Worm (Caenorhabditis elegans) whole organism, midembryonic: Measurements from ENCODE around the gene ikke-1.
"Not testable (repeated sequence)": the region's sequence is repeated elsewhere in the genome, so short reads cannot be mapped to it uniquely, and the experiment has no call there.

ENCODE experiments used
- T22C8.4 ChIP-seq: fragments of 200-800 bp; sonication (Bioruptor generic); IDR thresholded peaks from 2 replicates; pipeline ENCODE4 v1.3.6; 2022; ENCODE audit warnings: missing genetic modification characterization, missing compliant biosample characterization
- cog-1 ChIP-seq: sonication (generic microtip); optimal IDR thresholded peaks from 2 replicates; lab custom pipeline; 2016; ENCODE audit warnings: missing genetic modification characterization, missing compliant biosample characterization
- flt-1 ChIP-seq: fragments of 200-800 bp; sonication (Bioruptor generic); IDR thresholded peaks from 2 replicates; pipeline ENCODE4 v1.3.6; 2022; ENCODE audit warnings: missing genetic modification characterization, missing compliant biosample characterization
- klf-2 ChIP-seq: fragments of 200-800 bp; sonication (Bioruptor generic); conservative IDR thresholded peaks from 2 replicates; pipeline ENCODE4 v1.3.6; 2022; ENCODE audit warnings: missing genetic modification reagents, missing genetic modification characterization, missing compliant biosample characterization
- med-1 ChIP-seq: sonication (generic microtip); optimal IDR thresholded peaks from 2 replicates; lab custom pipeline; 2017; ENCODE audit warnings: missing genetic modification characterization, mild to moderate bottlenecking, missing compliant biosample characterization, antibody characterized with exemption, missing genetic modification reagents; ENCODE audit not compliant: insufficient read depth
- ref-1 ChIP-seq: fragments of 200-800 bp; sonication (Bioruptor generic); conservative IDR thresholded peaks from 2 replicates; pipeline ENCODE4 v1.3.6; 2022; ENCODE audit warnings: missing genetic modification reagents, missing genetic modification characterization, missing compliant biosample characterization
- tab-1 ChIP-seq: fragments of 200-800 bp; sonication (Bioruptor generic); IDR thresholded peaks from 2 replicates; pipeline ENCODE4 v1.3.6; 2022; ENCODE audit warnings: missing genetic modification characterization, missing compliant biosample characterization
- ztf-23 ChIP-seq: fragments of 200-800 bp; sonication (Bioruptor generic); IDR thresholded peaks from 2 replicates; pipeline ENCODE4 v1.3.6; 2022; ENCODE audit warnings: missing genetic modification reagents, missing genetic modification characterization, missing compliant biosample characterization
- ztf-29 ChIP-seq: fragments of 200-800 bp; sonication (Bioruptor generic); IDR thresholded peaks from 2 replicates; pipeline ENCODE4 v1.3.6; 2022; ENCODE audit warnings: missing genetic modification reagents, missing genetic modification characterization, missing compliant biosample characterization

ikke-1 gene

ce11 chrIII:9023601-9024000 lies 26.9 kb downstream of the ikke-1 start:
- TF ChIP-seq med-1 (GFP tag; lab: Kevin White, UChicago): no peak
- no peak for TF ChIP-seq T22C8.4
- no peak for TF ChIP-seq flt-1
- no peak for TF ChIP-seq ztf-23 (GFP tag; lab: Robert Waterston, UW)
- TF ChIP-seq klf-2: no peak
- TF ChIP-seq ztf-29 (GFP tag; lab: Robert Waterston, UW): no peak
- no peak for TF ChIP-seq ref-1
- no peak for TF ChIP-seq tab-1 (GFP tag; lab: Robert Waterston, UW)

ce11 chrIII:9022535-9022934 lies 28.0 kb downstream of the ikke-1 start, which contains the start of gene F59B2.14:
TSS of gene F59B2.14 (minus strand) at chrIII:9022635.
- TF ChIP-seq ztf-29 (GFP tag; lab: Robert Waterston, UW) (no peak), ztf-23 (GFP tag; lab: Robert Waterston, UW) (no peak), T22C8.4 (no peak), ref-1 (no peak), tab-1 (GFP tag; lab: Robert Waterston, UW) (no peak)

ce11 chrIII:9017181-9017651 lies 33.3 kb downstream of the ikke-1 start, which contains the start of gene F59B2.12:
TSS of gene F59B2.12 (plus strand) at chrIII:9017601.
- TF ChIP-seq med-1 (GFP tag; lab: Kevin White, UChicago) (no peak), ref-1 (no peak), cog-1 (no peak), klf-2 (no peak), T22C8.4 (no peak), ztf-29 (GFP tag; lab: Robert Waterston, UW) (no peak), ztf-23 (GFP tag; lab: Robert Waterston, UW) (no peak)

ce11 chrIII:9012309-9012708 lies 38.2 kb downstream of the ikke-1 start, which contains the start of gene F59B2.9:
TSS of gene F59B2.9 (minus strand) at chrIII:9012409.
- TF ChIP-seq cog-1 (no peak), klf-2 (no peak), ref-1 (no peak), flt-1 (no peak), tab-1 (GFP tag; lab: Robert Waterston, UW) (no peak), ztf-29 (GFP tag; lab: Robert Waterston, UW) (no peak), med-1 (GFP tag; lab: Kevin White, UChicago) (no peak), T22C8.4 (no peak), ztf-23 (GFP tag; lab: Robert Waterston, UW) (no peak)

- TF ChIP-seq ztf-29 (GFP tag; lab: Robert Waterston, UW) (peak; percentile 23; the same call in 1 of the 2 replicates), tab-1 (GFP tag; lab: Robert Waterston, UW) (no peak), flt-1 (0 out of 2 replicates have a peak, but pooled peaks have one; percentile 54), T22C8.4 (no peak)
These were observed 40.5 kb downstream of the ikke-1 start, which contains the start of gene F59B2.8 for ce11 chrIII:9010047-9010446. TSS of gene F59B2.8 (minus strand) at chrIII:9010197.

- TF ChIP-seq tab-1 (GFP tag; lab: Robert Waterston, UW): 0 out of 2 replicates have a peak, but pooled peaks have one; percentile 7
- no peak for TF ChIP-seq T22C8.4
- TF ChIP-seq cog-1: peak; percentile 20
These were observed 43.3 kb downstream of the ikke-1 start for ce11 chrIII:9007183-9007582.

- TF ChIP-seq ztf-29 (GFP tag; lab: Robert Waterston, UW); tab-1 (GFP tag; lab: Robert Waterston, UW); flt-1: not testable (repeated sequence)
These were observed 44.6 kb downstream of the ikke-1 start, which contains the start of gene rab-6.1 for ce11 chrIII:9005905-9006372. TSS of gene rab-6.1 (minus strand) at chrIII:9005955.

ce11 chrIII:9004658-9005057 lies 45.8 kb downstream of the ikke-1 start:
- no peak for TF ChIP-seq ztf-29 (GFP tag; lab: Robert Waterston, UW)
- no peak for TF ChIP-seq med-1 (GFP tag; lab: Kevin White, UChicago)
- no peak for TF ChIP-seq T22C8.4
- TF ChIP-seq flt-1: no peak
- no peak for TF ChIP-seq tab-1 (GFP tag; lab: Robert Waterston, UW)
- TF ChIP-seq ztf-23 (GFP tag; lab: Robert Waterston, UW): no peak

ce11 chrIII:9002545-9002944 lies 48.0 kb downstream of the ikke-1 start, which contains the start of the genes F59B2.15 and zif-1:
TSS of gene F59B2.15 (minus strand) at chrIII:9002645.
TSS of gene zif-1 (plus strand) at chrIII:9002779.
- no peak for TF ChIP-seq flt-1
- TF ChIP-seq ref-1: no peak
- TF ChIP-seq T22C8.4: no peak
- no peak for TF ChIP-seq med-1 (GFP tag; lab: Kevin White, UChicago)
- TF ChIP-seq tab-1 (GFP tag; lab: Robert Waterston, UW): no peak
- no peak for TF ChIP-seq ztf-23 (GFP tag; lab: Robert Waterston, UW)
- no peak for TF ChIP-seq ztf-29 (GFP tag; lab: Robert Waterston, UW)
- no peak for TF ChIP-seq cog-1
- no peak for TF ChIP-seq klf-2

ce11 chrIII:9001899-9002298 lies 48.6 kb downstream of the ikke-1 start, which contains the start of gene rpn-6.2:
TSS of gene rpn-6.2 (minus strand) at chrIII:9001999.
- TF ChIP-seq tab-1 (GFP tag; lab: Robert Waterston, UW): no peak
- TF ChIP-seq T22C8.4: no peak
- no peak for TF ChIP-seq klf-2
- no peak for TF ChIP-seq ztf-29 (GFP tag; lab: Robert Waterston, UW)
- no peak for TF ChIP-seq flt-1
- TF ChIP-seq ztf-23 (GFP tag; lab: Robert Waterston, UW): no peak
- TF ChIP-seq ref-1: no peak
- TF ChIP-seq med-1 (GFP tag; lab: Kevin White, UChicago): no peak
- TF ChIP-seq cog-1: no peak

- TF ChIP-seq ztf-29 (GFP tag; lab: Robert Waterston, UW) (no peak), ztf-23 (GFP tag; lab: Robert Waterston, UW) (0 out of 2 replicates have a peak, but pooled peaks have one; percentile 6)
These were observed 49.0 kb downstream of the ikke-1 start for ce11 chrIII:9001491-9001890.
